Fruit fly (Drosophila melanogaster): ENCODE measurements around the gene Doc3.

Doc3 gene

dm6 chr3L:9011485-9012389 is 6.7 kb downstream of the Doc3 start (continued):
- TF ChIP-seq Stat92E (GFP tag; optimal IDR thresholded peaks at IDR 0.05) (peak in 1 of 3 experiments; percentile 55), Nf-YB (GFP tag; optimal IDR thresholded peaks at IDR 0.05) (peak; percentile 39), Gug (GFP tag; IDR thresholded peaks at IDR 0.05) (peak; percentile 57; the same call in 2 of the 4 replicates), Eip74EF (GFP tag; optimal IDR thresholded peaks at IDR 0.05) (no peak), CG3163 (GFP tag; optimal IDR thresholded peaks at IDR 0.05) (peak; percentile 53), cas (GFP tag; IDR thresholded peaks at IDR 0.05) (no peak), CG10147 (GFP tag; optimal IDR thresholded peaks at IDR 0.05) (no peak), CG9215 (GFP tag; IDR thresholded peaks at IDR 0.05) (peak; percentile 50), CG34224 (GFP tag; IDR thresholded peaks at IDR 0.05; ENCODE audit: partially characterized antibody) (no peak), CrebB (tag; optimal IDR thresholded peaks at IDR 0.05) (no peak), CG31388 (GFP tag; optimal IDR thresholded peaks at IDR 0.05) (peak; percentile 47), gcm2 (GFP tag; optimal IDR thresholded peaks at IDR 0.05) (peak; percentile 15), HLH54F (GFP tag; optimal IDR thresholded peaks at IDR 0.05) (peak; percentile 33), lbe (GFP tag; optimal IDR thresholded peaks at IDR 0.05) (no peak), Max (GFP tag; optimal IDR thresholded peaks at IDR 0.05) (peak; percentile 63), H15 (GFP tag; IDR thresholded peaks at IDR 0.05) (peak; percentile 74; the same call in 2 of the 3 replicates), lab (GFP tag; optimal IDR thresholded peaks at IDR 0.05) (peak; percentile 34), Rfx (GFP tag; IDR thresholded peaks at IDR 0.05) (peak; percentile 46; the same call in 1 of the 2 replicates), CG2889 (GFP tag; IDR thresholded peaks at IDR 0.05) (0 out of 3 replicates have a peak, but pooled peaks have one; percentile 28), Usf (GFP tag; optimal IDR thresholded peaks at IDR 0.05) (peak; percentile 38), tup (GFP tag; optimal IDR thresholded peaks at IDR 0.05) (no peak), CG6813 (GFP tag; optimal IDR thresholded peaks at IDR 0.05) (peak; percentile 79), CG4854 (GFP tag; optimal IDR thresholded peaks at IDR 0.05) (no peak), CG6254 (GFP tag; optimal IDR thresholded peaks at IDR 0.05) (peak; percentile 83), CG18619 (GFP tag; optimal IDR thresholded peaks at IDR 0.05) (peak; percentile 10), Poxn (GFP tag; IDR thresholded peaks at IDR 0.05) (no peak), HLHmδ (GFP tag; optimal IDR thresholded peaks at IDR 0.05) (peak; percentile 20), gro (GFP tag; optimal IDR thresholded peaks at IDR 0.05) (no peak), bigmax (GFP tag; optimal IDR thresholded peaks at IDR 0.05) (no peak), corto (GFP tag; optimal IDR thresholded peaks at IDR 0.05) (no peak), CG13123 (GFP tag; optimal IDR thresholded peaks at IDR 0.05) (peak; percentile 52), CG14014 (GFP tag; IDR thresholded peaks at IDR 0.05) (peak; percentile 27; the same call in 1 of the 2 replicates), sc (optimal IDR thresholded peaks at IDR 0.05) (no peak), sc (GFP tag; optimal IDR thresholded peaks at IDR 0.05) (peak; percentile 61), Doc3 (GFP tag; IDR thresholded peaks at IDR 0.05; ENCODE audit: partially characterized antibody) (no peak), ems (GFP tag; optimal IDR thresholded peaks at IDR 0.05) (peak; percentile 68), exex (tag; optimal IDR thresholded peaks at IDR 0.05) (no peak), CG4424 (GFP tag; optimal IDR thresholded peaks at IDR 0.05) (peak; percentile 84), Hmx (GFP tag; optimal IDR thresholded peaks at IDR 0.05) (peak; percentile 38), Dbx (GFP tag; IDR thresholded peaks at IDR 0.05) (no peak), wdn (GFP tag; IDR thresholded peaks at IDR 0.05) (no peak), slbo (GFP tag; IDR thresholded peaks at IDR 0.05) (0 out of 2 replicates have a peak, but pooled peaks have one; percentile 28), NFAT (GFP tag; IDR thresholded peaks at IDR 0.05) (no peak), CG12744 (GFP tag; optimal IDR thresholded peaks at IDR 0.05) (peak; percentile 12), CG31365 (tag; optimal IDR thresholded peaks at IDR 0.05) (no peak), fd64A (GFP tag; optimal IDR thresholded peaks at IDR 0.05) (peak; percentile 54), mirr (GFP tag; optimal IDR thresholded peaks at IDR 0.05) (no peak), Awh (GFP tag; IDR thresholded peaks at IDR 0.05) (peak; percentile 73)

Data from whole organism, embryonic.